Worm (Caenorhabditis elegans): ENCODE data around the gene K10D11.2.

ce11 chrIV:13013711-13014341 is 35.0 kb downstream of the K10D11.2 start:
- no peak for TF ChIP-seq ztf-23 (GFP tag; IDR thresholded peaks at IDR 0.05)
- no peak for TF ChIP-seq T22C8.4 (GFP tag; IDR thresholded peaks at IDR 0.05)
- TF ChIP-seq ref-1 (GFP tag; conservative IDR thresholded peaks at IDR 0.05): no peak
- no peak for TF ChIP-seq cog-1 (tag; optimal IDR thresholded peaks at IDR 0.05)
- no peak for TF ChIP-seq flt-1 (GFP tag; IDR thresholded peaks at IDR 0.05)
- TF ChIP-seq klf-2 (GFP tag; conservative IDR thresholded peaks at IDR 0.05): no peak
- TF ChIP-seq tab-1 (GFP tag; IDR thresholded peaks at IDR 0.05): no peak
- no peak for TF ChIP-seq ztf-29 (GFP tag; IDR thresholded peaks at IDR 0.05)
